Worm (Caenorhabditis elegans): ENCODE data around the gene C07B5.2.

DNA sequence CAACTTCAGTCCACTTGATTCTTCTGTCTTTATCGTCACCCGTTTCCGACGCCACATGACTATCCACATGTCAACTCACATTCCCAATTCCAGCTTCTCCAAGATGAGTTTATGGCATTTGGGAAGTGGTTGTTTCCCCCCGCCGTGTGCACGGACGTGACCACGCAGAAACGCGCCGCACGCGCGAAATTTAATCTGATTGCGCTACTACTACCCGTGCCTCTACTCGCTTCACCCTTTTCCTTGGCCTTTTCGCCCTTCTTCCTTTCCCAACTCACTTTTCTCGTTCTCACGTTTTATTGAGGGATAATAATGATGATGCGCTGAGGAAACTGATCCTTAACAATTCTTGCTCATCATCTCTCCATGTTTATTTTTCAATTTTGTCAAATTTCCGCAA, 10.7 kb downstream of the C07B5.2 start:
- no peak for TF ChIP-seq mec-3 (tag; optimal IDR thresholded peaks at IDR 0.05; ENCODE audit: borderline replicate concordance)
- no peak for TF ChIP-seq fkh-10 (GFP tag; optimal IDR thresholded peaks at IDR 0.05)
- no peak for TF ChIP-seq sox-2 (GFP tag; IDR thresholded peaks at IDR 0.05)

Data from whole organism, late embryonic.